Fruit fly (Drosophila melanogaster): ENCODE data around the gene Prosbeta3.
A peak's percentile ranks its signal among the peaks of the same experiment; 100 is the strongest.

Prosbeta3 gene

DNA sequence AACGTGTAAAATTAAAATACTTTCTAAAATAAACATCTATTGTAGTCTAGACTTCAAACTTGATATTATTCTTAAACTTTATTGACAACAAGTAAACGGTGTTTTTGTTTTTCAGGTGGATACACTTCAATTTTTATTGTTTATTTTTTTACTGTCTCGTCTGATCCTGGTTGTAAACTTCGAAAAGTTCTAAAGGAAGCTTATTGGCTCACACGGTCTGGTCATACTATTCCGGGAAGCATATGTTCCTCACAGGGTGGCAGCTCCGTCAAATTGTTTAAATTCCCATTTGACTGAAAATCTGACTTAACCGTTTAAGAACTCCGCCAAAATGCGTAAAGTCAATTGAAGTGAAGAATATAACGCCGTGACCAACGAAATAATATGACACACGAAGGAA, 2.2 kb upstream of the Prosbeta3 start, which contains the start of gene CG11983:
Gene CG11983 (plus strand): TSS at position 120 of the 400 bp plus-strand sequence.
- TF ChIP-seq CG8765 (GFP tag; IDR thresholded peaks at IDR 0.05) = no peak
- TF ChIP-seq HmgZ (tag; optimal IDR thresholded peaks at IDR 0.05) = peak; percentile 60
- TF ChIP-seq Ets97D (GFP tag; optimal IDR thresholded peaks at IDR 0.05) = peak; percentile 73
- TF ChIP-seq sens (GFP tag) = peak; percentile 15
- TF ChIP-seq CTCF (GFP tag; optimal IDR thresholded peaks at IDR 0.05) = peak; percentile 55
- TF ChIP-seq trem (tag; optimal IDR thresholded peaks at IDR 0.05) = peak; percentile 73
- TF ChIP-seq MESR4 (GFP tag; optimal IDR thresholded peaks at IDR 0.05) = peak; percentile 18
- TF ChIP-seq CG1603 (tag; optimal IDR thresholded peaks at IDR 0.05) = peak; percentile 56
- TF ChIP-seq Chrac-16 (GFP tag; optimal IDR thresholded peaks at IDR 0.05) = no peak
- TF ChIP-seq CG2120 (GFP tag; optimal IDR thresholded peaks at IDR 0.05) = peak; percentile 15
- peak; percentile 8 for TF ChIP-seq YL-1 (GFP tag; optimal IDR thresholded peaks at IDR 0.05)
- TF ChIP-seq crp (GFP tag; optimal IDR thresholded peaks at IDR 0.05) = peak in 1 of 2 experiments; percentile 80
- no peak for TF ChIP-seq slou (GFP tag; optimal IDR thresholded peaks at IDR 0.05)
- TF ChIP-seq Eip74EF (GFP tag; optimal IDR thresholded peaks at IDR 0.05) = no peak
- TF ChIP-seq CG15514 (GFP tag; optimal IDR thresholded peaks at IDR 0.05) = peak; percentile 79
- TF ChIP-seq CG12659 (GFP tag; optimal IDR thresholded peaks at IDR 0.05) = peak; percentile 19
- TF ChIP-seq pzg (GFP tag; optimal IDR thresholded peaks at IDR 0.05) = peak; percentile 83
- TF ChIP-seq CG9797 (GFP tag; optimal IDR thresholded peaks at IDR 0.05) = peak; percentile 66
- TF ChIP-seq MBD-R2 (GFP tag; IDR thresholded peaks at IDR 0.05) = peak; percentile 61
- TF ChIP-seq CG7839 (tag; optimal IDR thresholded peaks at IDR 0.05) = no peak
- peak; percentile 53 for TF ChIP-seq Med (GFP tag)
- TF ChIP-seq pita (GFP tag; optimal IDR thresholded peaks at IDR 0.05) = peak; percentile 28
- TF ChIP-seq stwl (tag; optimal IDR thresholded peaks at IDR 0.05) = peak; percentile 41
- no peak for TF ChIP-seq CG33557 (GFP tag; optimal IDR thresholded peaks at IDR 0.05)
- TF ChIP-seq Stat92E (GFP tag; optimal IDR thresholded peaks at IDR 0.05) = peak in 1 of 3 experiments; percentile 79
- TF ChIP-seq da (GFP tag; optimal IDR thresholded peaks at IDR 0.05) = no peak
- TF ChIP-seq gfzf (GFP tag; optimal IDR thresholded peaks at IDR 0.05) = peak; percentile 81
- no peak for TF ChIP-seq Xbp1 (GFP tag; optimal IDR thresholded peaks at IDR 0.05)
- TF ChIP-seq Hmx (GFP tag; optimal IDR thresholded peaks at IDR 0.05) = no peak
- TF ChIP-seq CG8089 (GFP tag; optimal IDR thresholded peaks at IDR 0.05) = no peak
- no peak for TF ChIP-seq CG4730 (GFP tag; IDR thresholded peaks at IDR 0.05)
- TF ChIP-seq CG2116 (GFP tag; optimal IDR thresholded peaks at IDR 0.05) = peak; percentile 31
- peak; percentile 29 for TF ChIP-seq Dek (tag; optimal IDR thresholded peaks at IDR 0.05)
- no peak for TF ChIP-seq H15 (GFP tag; IDR thresholded peaks at IDR 0.05)
- peak; percentile 24 for TF ChIP-seq CG12155 (GFP tag; optimal IDR thresholded peaks at IDR 0.05)
- TF ChIP-seq B-H2 (GFP tag; optimal IDR thresholded peaks at IDR 0.05) = peak; percentile 54
- TF ChIP-seq Myb (GFP tag; optimal IDR thresholded peaks at IDR 0.05) = peak; percentile 95
- TF ChIP-seq sens-2 (GFP tag; IDR thresholded peaks at IDR 0.05) = no peak
- TF ChIP-seq Sry-δ (GFP tag; optimal IDR thresholded peaks at IDR 0.05) = peak; percentile 37
- peak; percentile 55 for TF ChIP-seq Lhr (GFP tag; optimal IDR thresholded peaks at IDR 0.05)
- TF ChIP-seq bsh (GFP tag; optimal IDR thresholded peaks at IDR 0.05) = no peak
- no peak for TF ChIP-seq caup (GFP tag; optimal IDR thresholded peaks at IDR 0.05; ENCODE audit: severe bottlenecking)
- no peak for TF ChIP-seq Ravus (GFP tag; IDR thresholded peaks at IDR 0.05)
- no peak for TF ChIP-seq gsb (GFP tag; IDR thresholded peaks at IDR 0.05)
- TF ChIP-seq BEAF-32 (GFP tag; optimal IDR thresholded peaks at IDR 0.05) = peak; percentile 30
- peak; percentile 44 for TF ChIP-seq nom (GFP tag; optimal IDR thresholded peaks at IDR 0.05)
- peak; percentile 70 for TF ChIP-seq sd (tag; optimal IDR thresholded peaks at IDR 0.05)
- TF ChIP-seq CG17385 (GFP tag; optimal IDR thresholded peaks at IDR 0.05) = no peak
- peak; percentile 81 for TF ChIP-seq E2f2 (GFP tag; IDR thresholded peaks at IDR 0.05)
- peak; percentile 37 for TF ChIP-seq sug (tag; optimal IDR thresholded peaks at IDR 0.05)

All from whole organism, embryonic.